Worm (Caenorhabditis elegans): Measurements from ENCODE around the gene Y55F3C.17.

DNA sequence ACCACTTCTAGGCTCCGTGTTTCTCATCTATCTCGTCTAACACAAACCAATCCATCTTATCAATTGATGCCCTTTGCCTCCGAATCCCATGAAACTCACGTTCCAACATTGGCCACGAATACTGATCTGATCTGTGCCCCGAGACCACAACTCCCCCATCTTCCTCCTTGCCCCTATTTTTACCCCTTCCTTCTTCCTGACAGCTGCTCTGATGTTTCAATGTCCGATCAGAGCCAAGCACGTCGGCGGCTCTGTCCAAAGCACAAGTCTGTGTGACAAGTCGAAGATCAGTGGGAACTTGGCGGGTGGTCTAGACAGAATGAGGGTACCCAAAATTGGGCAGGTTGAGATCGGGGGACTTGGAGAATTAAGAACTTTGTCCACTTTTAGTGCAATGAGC, 48.1 kb upstream of the Y55F3C.17 start:
- TF ChIP-seq ama-1 (optimal IDR thresholded peaks at IDR 0.05) (no peak), mdl-1 (tag; optimal IDR thresholded peaks at IDR 0.05) (no peak), nhr-23 (tag; optimal IDR thresholded peaks at IDR 0.05) (no peak), aly-2 (tag; optimal IDR thresholded peaks at IDR 0.05) (no peak), snpc-4 (tag; optimal IDR thresholded peaks at IDR 0.05) (no peak), lin-13 (GFP tag; optimal IDR thresholded peaks at IDR 0.05) (no peak), ceh-82 (tag; optimal IDR thresholded peaks at IDR 0.05) (no peak)
